Worm (Caenorhabditis elegans): Measurements from ENCODE around the gene C11H1.9.

DNA sequence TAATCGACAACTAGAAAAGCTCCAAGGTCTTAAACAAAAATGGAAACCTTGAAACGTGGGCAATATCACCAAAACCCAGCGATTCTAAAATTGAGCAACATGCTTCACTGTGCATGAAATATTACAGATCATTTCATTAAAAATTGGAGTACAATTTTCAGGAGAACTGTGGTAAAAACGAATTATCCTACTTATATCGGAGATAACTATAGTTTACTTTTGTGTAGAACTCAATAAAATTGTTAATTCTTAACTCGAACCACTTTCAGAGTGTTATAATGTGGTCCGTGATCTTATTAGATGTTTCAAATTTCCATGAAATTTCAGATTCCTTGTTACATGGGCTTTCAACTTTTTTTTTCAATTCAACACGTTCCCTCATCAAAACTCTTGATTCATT lies 15.0 kb upstream of the C11H1.9 start, which contains the start of gene K04G11.1:
- TF ChIP-seq pros-1 (tag; optimal IDR thresholded peaks at IDR 0.05) (no peak), unc-86 (tag; optimal IDR thresholded peaks at IDR 0.05) (no peak), ama-1 (optimal IDR thresholded peaks at IDR 0.05) (no peak), nhr-11 (tag; optimal IDR thresholded peaks at IDR 0.05) (no peak), tbx-7 (tag; optimal IDR thresholded peaks at IDR 0.05) (no peak), Y22D7AL.16 (tag; optimal IDR thresholded peaks at IDR 0.05) (no peak), ceh-45 (GFP tag; IDR thresholded peaks at IDR 0.05) (no peak), fkh-10 (GFP tag; optimal IDR thresholded peaks at IDR 0.05) (no peak), dmd-4 (tag; optimal IDR thresholded peaks at IDR 0.05; ENCODE audit: borderline replicate concordance) (no peak), tbx-2 (tag; optimal IDR thresholded peaks at IDR 0.05) (no peak)

Data from whole organism, late embryonic.